Worm (Caenorhabditis elegans): ENCODE measurements around the gene algn-8.

ce11 chrII:9892409-9892808 lies 6.2 kb upstream of the algn-8 start, which contains the start of gene C08H9.16:
- no peak for TF ChIP-seq pha-4 (tag; optimal IDR thresholded peaks at IDR 0.05)
- TF ChIP-seq sox-2 (GFP tag; IDR thresholded peaks at IDR 0.05) = no peak
- TF ChIP-seq nhr-232 (tag; optimal IDR thresholded peaks at IDR 0.05) = no peak
- TF ChIP-seq ceh-2 (tag; optimal IDR thresholded peaks at IDR 0.05) = no peak
- no peak for TF ChIP-seq ama-1 (optimal IDR thresholded peaks at IDR 0.05)
- no peak for TF ChIP-seq che-1 (tag; optimal IDR thresholded peaks at IDR 0.05)
- no peak for TF ChIP-seq nhr-11 (tag; optimal IDR thresholded peaks at IDR 0.05)
- no peak for TF ChIP-seq hlh-30 (tag; optimal IDR thresholded peaks at IDR 0.05; ENCODE audit: insufficient read depth)
- TF ChIP-seq unc-86 (tag; optimal IDR thresholded peaks at IDR 0.05) = no peak
- TF ChIP-seq tbx-2 (tag; optimal IDR thresholded peaks at IDR 0.05) = no peak

Measured in whole organism, late embryonic.